Worm (Caenorhabditis elegans): ENCODE data around the gene pph-1.

ce11 chrV:10750630-10751029 lies 48.3 kb downstream of the pph-1 start, which contains the start of gene F28H7.3:
- TF ChIP-seq W03F9.2 (tag; optimal IDR thresholded peaks at IDR 0.05) (no peak), him-1 (tag; optimal IDR thresholded peaks at IDR 0.05) (no peak)
